Fruit fly (Drosophila melanogaster): ENCODE results near the gene CG9853.
A peak's percentile ranks its signal among the peaks of the same experiment; 100 is the strongest.

Gene CG9853

dm6 chr3R:4403706-4404392 lies 2.0 kb upstream of the CG9853 start (continued):
- TF ChIP-seq Met (GFP tag; optimal IDR thresholded peaks at IDR 0.05) (no peak), dac (GFP tag; optimal IDR thresholded peaks at IDR 0.05) (no peak), acj6 (GFP tag; optimal IDR thresholded peaks at IDR 0.05) (peak; percentile 40), CG6163 (GFP tag; IDR thresholded peaks at IDR 0.05) (peak; percentile 65), CG3919 (GFP tag; optimal IDR thresholded peaks at IDR 0.05) (peak; percentile 51), spab (GFP tag; optimal IDR thresholded peaks at IDR 0.05) (no peak), fkh (GFP tag; optimal IDR thresholded peaks at IDR 0.05) (no peak), vri (GFP tag; optimal IDR thresholded peaks at IDR 0.05) (peak; percentile 95), Eip75B (GFP tag; optimal IDR thresholded peaks at IDR 0.05) (peak; percentile 57), salr (GFP tag; optimal IDR thresholded peaks at IDR 0.05) (peak; percentile 1 to 43), esn (GFP tag; optimal IDR thresholded peaks at IDR 0.05) (peak; percentile 66), topi (GFP tag; optimal IDR thresholded peaks at IDR 0.05) (peak; percentile 49), CG8319 (GFP tag; optimal IDR thresholded peaks at IDR 0.05) (no peak), CG8632 (GFP tag; optimal IDR thresholded peaks at IDR 0.05) (no peak), net (GFP tag; optimal IDR thresholded peaks at IDR 0.05) (peak; percentile 49), Hr38 (GFP tag; optimal IDR thresholded peaks at IDR 0.05) (no peak), Smox (GFP tag; optimal IDR thresholded peaks at IDR 0.05) (peak; percentile 47), fd85E (GFP tag; optimal IDR thresholded peaks at IDR 0.05) (no peak), OdsH (GFP tag; optimal IDR thresholded peaks at IDR 0.05) (peak; percentile 41), CG6276 (GFP tag; optimal IDR thresholded peaks at IDR 0.05) (peak; percentile 26), Lpt (GFP tag; optimal IDR thresholded peaks at IDR 0.05) (no peak), lz (GFP tag; optimal IDR thresholded peaks at IDR 0.05) (peak; percentile 28), eg (GFP tag; IDR thresholded peaks at IDR 0.05) (peak; percentile 35), CG15336 (GFP tag; IDR thresholded peaks at IDR 0.05) (peak; percentile 45)

- TF ChIP-seq fkh (GFP tag; optimal IDR thresholded peaks at IDR 0.05) (peak; percentile 64), CG8319 (GFP tag; optimal IDR thresholded peaks at IDR 0.05) (no peak), Ets96B (tag; optimal IDR thresholded peaks at IDR 0.05) (no peak), eg (GFP tag; IDR thresholded peaks at IDR 0.05) (peak; percentile 51; the same call in 1 of the 3 replicates), CG16779 (tag; optimal IDR thresholded peaks at IDR 0.05) (peak; percentile 7), Ets21C (GFP tag; optimal IDR thresholded peaks at IDR 0.05) (no peak), Hr39 (GFP tag; optimal IDR thresholded peaks at IDR 0.05) (no peak), Met (GFP tag; optimal IDR thresholded peaks at IDR 0.05) (peak; percentile 26), fd59A (GFP tag; optimal IDR thresholded peaks at IDR 0.05) (no peak), topi (GFP tag; optimal IDR thresholded peaks at IDR 0.05) (peak; percentile 22), esn (GFP tag; optimal IDR thresholded peaks at IDR 0.05) (peak; percentile 17), Smox (GFP tag; optimal IDR thresholded peaks at IDR 0.05) (no peak), CG1621 (tag; optimal IDR thresholded peaks at IDR 0.05) (peak; percentile 27), dsx (GFP tag; optimal IDR thresholded peaks at IDR 0.05; ENCODE audit: poor library complexity, severe bottlenecking) (peak; percentile 49), CG31627 (GFP tag; optimal IDR thresholded peaks at IDR 0.05) (no peak), Gug (GFP tag; IDR thresholded peaks at IDR 0.05) (no peak), achi (GFP tag; optimal IDR thresholded peaks at IDR 0.05) (peak; percentile 99), svp (GFP tag) (peak; percentile 92), Eip93F (GFP tag; optimal IDR thresholded peaks at IDR 0.05) (peak; percentile 15), CG10631 (GFP tag; optimal IDR thresholded peaks at IDR 0.05) (peak; percentile 21), CG3919 (GFP tag; optimal IDR thresholded peaks at IDR 0.05) (no peak), CG8119 (GFP tag; IDR thresholded peaks at IDR 0.05) (0 out of 3 replicates have a peak, but pooled peaks have one; percentile 27), CG6163 (GFP tag; IDR thresholded peaks at IDR 0.05) (peak; percentile 59; the same call in 2 of the 3 replicates), lz (GFP tag; optimal IDR thresholded peaks at IDR 0.05) (peak; percentile 35), Eip78C (GFP tag) (peak; percentile 65), vri (GFP tag; optimal IDR thresholded peaks at IDR 0.05) (peak; percentile 8), CG9139 (GFP tag; optimal IDR thresholded peaks at IDR 0.05) (peak; percentile 7), Sox15 (GFP tag; optimal IDR thresholded peaks at IDR 0.05) (no peak)
Observed at dm6 chr3R:4402884-4403705, 1.3 kb upstream of the CG9853 start, which contains the start of gene lost. Gene lost, plus strand, starts transcription at chr3R:4403076.
